Worm (Caenorhabditis elegans): ENCODE data around the gene W01B6.6.

DNA sequence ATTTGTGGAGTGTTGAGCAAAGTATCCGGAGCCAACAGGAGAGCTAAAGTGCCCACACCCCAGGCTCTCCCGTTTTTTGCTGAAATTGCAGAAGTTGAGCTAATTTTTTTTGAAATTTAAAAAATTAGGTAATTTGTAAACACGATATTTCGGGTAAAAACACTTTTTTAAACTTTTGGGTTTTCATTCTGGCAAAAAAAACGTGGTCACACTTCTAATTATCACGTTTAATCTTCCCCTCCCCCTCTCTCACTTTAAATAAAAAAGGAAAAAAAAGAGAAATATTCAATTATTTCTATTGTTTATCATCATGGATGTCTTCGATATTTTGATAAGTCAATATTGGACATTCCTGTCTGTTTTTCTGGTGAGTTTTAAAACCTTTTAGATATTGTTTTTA is 47.9 kb upstream of the W01B6.6 start, which contains the start of gene F44D12.6:
- TF ChIP-seq him-1 (tag; optimal IDR thresholded peaks at IDR 0.05) (no peak), W03F9.2 (tag; optimal IDR thresholded peaks at IDR 0.05) (no peak)
